Worm (Caenorhabditis elegans) whole organism, L3 larva: ENCODE results near the gene scrm-5.

Experiments
- egl-27 ChIP-seq: sonication (generic microtip); optimal IDR thresholded peaks from 4 replicates; lab custom pipeline; 2017; ENCODE audit warnings: missing biosample characterization, missing genetic modification reagents, missing genetic modification characterization
- fos-1 ChIP-seq: fragments of 150-350 bp; optimal IDR thresholded peaks from 2 replicates; lab custom pipeline; 2014; ENCODE audit warnings: missing biosample characterization, missing genetic modification characterization

DNA sequence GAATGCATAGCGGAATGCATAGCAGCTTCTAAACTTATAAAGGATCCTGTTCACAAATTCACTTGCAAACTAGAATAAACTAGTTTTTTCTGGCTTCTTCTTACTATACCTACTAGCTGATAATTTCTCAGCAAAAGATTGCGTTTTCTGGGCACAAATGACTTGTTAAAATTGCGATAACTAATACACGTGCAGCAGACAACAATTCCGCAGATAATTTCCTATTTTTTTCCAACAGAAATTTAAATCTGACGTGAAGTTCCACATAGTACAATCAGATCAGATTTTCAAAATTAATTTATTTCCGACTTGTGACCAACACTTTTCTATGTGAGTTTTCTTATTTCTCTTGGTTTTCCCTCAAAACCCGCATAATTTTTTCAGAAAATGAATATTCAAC is 2.2 kb downstream of the scrm-5 start, which contains the start of gene scrm-8:
- no peak for TF ChIP-seq fos-1 (tag; lab: Kevin White, UChicago)
- TF ChIP-seq egl-27, result no peak
